Worm (Caenorhabditis elegans): Measurements from ENCODE around the gene clec-168.

Gene clec-168

ce11 chrIV:1274583-1274982 is 17.8 kb downstream of the clec-168 start, which contains the start of gene C09E9.1 (continued):
- TF ChIP-seq nfya-2 (GFP tag; IDR thresholded peaks at IDR 0.05): no peak
- peak; percentile 4 for TF ChIP-seq K12H6.12 (tag; optimal IDR thresholded peaks at IDR 0.05)
- no peak for TF ChIP-seq let-526 (GFP tag; IDR thresholded peaks at IDR 0.05)
- peak; percentile 53; the same call in 1 of the 2 replicates for TF ChIP-seq pbrm-1 (GFP tag; IDR thresholded peaks at IDR 0.05)
- TF ChIP-seq hmg-1.2 (GFP tag; IDR thresholded peaks at IDR 0.05): peak; percentile 99
- TF ChIP-seq nfya-1 (tag; optimal IDR thresholded peaks at IDR 0.05; ENCODE audit: borderline replicate concordance, insufficient read depth): no peak
- TF ChIP-seq rpc-1 (optimal IDR thresholded peaks at IDR 0.05): no peak
- no peak for TF ChIP-seq rpc-1 (tag; optimal IDR thresholded peaks at IDR 0.05)
- TF ChIP-seq C17E4.6 (GFP tag; IDR thresholded peaks at IDR 0.05): no peak
- peak; percentile 34; the same call in 1 of the 2 replicates for TF ChIP-seq madf-8 (GFP tag; conservative IDR thresholded peaks at IDR 0.05)
- no peak for TF ChIP-seq Y53F4B.3 (GFP tag; IDR thresholded peaks at IDR 0.05)
- no peak for TF ChIP-seq egl-44 (GFP tag; IDR thresholded peaks at IDR 0.05)
- no peak for TF ChIP-seq unc-62 (GFP tag; optimal IDR thresholded peaks at IDR 0.05)
- no peak for TF ChIP-seq ztf-25 (GFP tag; IDR thresholded peaks at IDR 0.05)
- TF ChIP-seq zfh-2 (GFP tag; conservative IDR thresholded peaks at IDR 0.05): peak; percentile 88
- TF ChIP-seq repo-1 (tag; optimal IDR thresholded peaks at IDR 0.05): no peak
- no peak for TF ChIP-seq gei-17 (GFP tag; optimal IDR thresholded peaks at IDR 0.05)
- TF ChIP-seq Y53G8AR.9 (GFP tag; conservative IDR thresholded peaks at IDR 0.05): 0 out of 2 replicates have a peak, but pooled peaks have one; percentile 25
- TF ChIP-seq nhr-179 (tag; optimal IDR thresholded peaks at IDR 0.05): no peak
- peak; percentile 43 for TF ChIP-seq pha-4 (tag; optimal IDR thresholded peaks at IDR 0.05)
- no peak for TF ChIP-seq chd-7 (tag; optimal IDR thresholded peaks at IDR 0.05)
- TF ChIP-seq somi-1 (GFP tag; optimal IDR thresholded peaks at IDR 0.05): no peak
- TF ChIP-seq snpc-1.1 (tag; optimal IDR thresholded peaks at IDR 0.05; ENCODE audit: insufficient read depth): no peak
- peak; percentile 53 for TF ChIP-seq attf-3 (GFP tag; conservative IDR thresholded peaks at IDR 0.05)
- TF ChIP-seq tlf-1 (GFP tag; optimal IDR thresholded peaks at IDR 0.05): no peak
- TF ChIP-seq akir-1 (GFP tag; optimal IDR thresholded peaks at IDR 0.05): no peak
- TF ChIP-seq snpc-4 (GFP tag; optimal IDR thresholded peaks at IDR 0.05): no peak
- TF ChIP-seq snpc-4 (tag; optimal IDR thresholded peaks at IDR 0.05): peak in 3 of 4 experiments; percentile 11 to 44 (median 38)
- no peak for TF ChIP-seq T07F8.4 (tag; optimal IDR thresholded peaks at IDR 0.05)
- TF ChIP-seq him-1 (tag; optimal IDR thresholded peaks at IDR 0.05): no peak
- peak; percentile 19 for TF ChIP-seq F23B12.7 (tag; optimal IDR thresholded peaks at IDR 0.05; ENCODE audit: insufficient read depth)
- TF ChIP-seq madf-6 (GFP tag; IDR thresholded peaks at IDR 0.05): peak; percentile 67
- TF ChIP-seq madf-10 (tag; optimal IDR thresholded peaks at IDR 0.05): no peak
- TF ChIP-seq ama-1 (optimal IDR thresholded peaks at IDR 0.05): no peak
- no peak for TF ChIP-seq ama-1 (GFP tag; optimal IDR thresholded peaks at IDR 0.05)
- no peak for TF ChIP-seq ztf-18 (tag; optimal IDR thresholded peaks at IDR 0.05)
- TF ChIP-seq ceh-100 (GFP tag; IDR thresholded peaks at IDR 0.05): 0 out of 2 replicates have a peak, but pooled peaks have one; percentile 10
- no peak for TF ChIP-seq hlh-26 (GFP tag; conservative IDR thresholded peaks at IDR 0.05)
- no peak for TF ChIP-seq ccch-3 (GFP tag; optimal IDR thresholded peaks at IDR 0.05)
- no peak for TF ChIP-seq xnd-1 (tag; optimal IDR thresholded peaks at IDR 0.05)
- TF ChIP-seq aptf-3 (GFP tag; IDR thresholded peaks at IDR 0.05): no peak
- no peak for TF ChIP-seq K11D2.4 (GFP tag; IDR thresholded peaks at IDR 0.05)
- no peak for TF ChIP-seq madf-3 (GFP tag; IDR thresholded peaks at IDR 0.05)
- TF ChIP-seq hmg-20 (GFP tag; IDR thresholded peaks at IDR 0.05): no peak
- peak; percentile 9 for TF ChIP-seq ceh-27 (GFP tag; optimal IDR thresholded peaks at IDR 0.05)

Data from whole organism, young adult.